Fruit fly (Drosophila melanogaster) Kc167 (cell line): ENCODE data around the gene CG15208.

ENCODE experiments used
- Myc ChIP-seq: fragments of >200 bp; optimal IDR thresholded peaks from 2 replicates; lab custom pipeline; 2017; ENCODE audit warnings: missing external identifiers
- Sin3A ChIP-seq: fragments of >200 bp; optimal IDR thresholded peaks from 2 replicates; lab custom pipeline; 2018; ENCODE audit warnings: missing external identifiers
- h ChIP-seq: fragments of >200 bp; optimal IDR thresholded peaks from 3 replicates; lab custom pipeline; 2018; ENCODE audit warnings: missing external identifiers
- insv ChIP-seq: fragments of >200 bp; optimal IDR thresholded peaks from 3 replicates; lab custom pipeline; 2018; ENCODE audit warnings: missing external identifiers
- psq ChIP-seq: fragments of >200 bp; optimal IDR thresholded peaks from 2 replicates; lab custom pipeline; 2017; ENCODE audit warnings: missing external identifiers
- ttk ChIP-seq: sonication (Bioruptor generic); optimal IDR thresholded peaks from 2 replicates; lab custom pipeline; 2017; ENCODE audit warnings: missing external identifiers

DNA sequence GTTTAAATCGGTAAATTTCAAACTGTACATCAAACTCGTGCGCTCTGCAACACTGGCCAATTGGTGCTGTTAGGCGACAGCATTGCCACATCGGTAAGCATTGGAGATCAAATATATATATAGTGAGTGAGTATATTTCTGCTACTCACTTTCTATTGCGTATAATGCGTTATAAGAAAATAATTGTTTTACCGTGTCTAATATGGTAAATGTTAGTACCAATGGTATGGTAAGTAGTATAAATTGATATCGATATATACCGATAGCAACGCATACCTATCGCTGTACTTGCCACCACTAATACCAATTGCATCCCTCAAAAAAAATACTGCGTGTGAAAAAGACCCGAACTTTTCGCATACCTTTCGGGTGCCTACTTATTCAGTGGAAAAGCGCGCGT is 42.4 kb upstream of the CG15208 start, which contains the start of the genes sofe and CG2186:
- TF ChIP-seq h (lab: Kevin White, UChicago) = no peak
- TF ChIP-seq Sin3A (lab: Kevin White, UChicago) = no peak
- TF ChIP-seq ttk = no peak
- no peak for TF ChIP-seq psq
- no peak for TF ChIP-seq Myc (lab: Kevin White, UChicago)
- no peak for TF ChIP-seq insv (lab: Kevin White, UChicago)
